Fruit fly (Drosophila melanogaster) ovary, adult (tissue): ENCODE measurements around the gene Mur89F.

Experiments
- CG17801 ChIP-seq: fragments of 200-800 bp; optimal IDR thresholded peaks from 2 replicates; lab custom pipeline; 2019; ENCODE audit warnings: missing biosample characterization, mild to moderate bottlenecking, missing genetic modification characterization, moderate library complexity; ENCODE audit not compliant: partially characterized antibody

Mur89F gene

DNA sequence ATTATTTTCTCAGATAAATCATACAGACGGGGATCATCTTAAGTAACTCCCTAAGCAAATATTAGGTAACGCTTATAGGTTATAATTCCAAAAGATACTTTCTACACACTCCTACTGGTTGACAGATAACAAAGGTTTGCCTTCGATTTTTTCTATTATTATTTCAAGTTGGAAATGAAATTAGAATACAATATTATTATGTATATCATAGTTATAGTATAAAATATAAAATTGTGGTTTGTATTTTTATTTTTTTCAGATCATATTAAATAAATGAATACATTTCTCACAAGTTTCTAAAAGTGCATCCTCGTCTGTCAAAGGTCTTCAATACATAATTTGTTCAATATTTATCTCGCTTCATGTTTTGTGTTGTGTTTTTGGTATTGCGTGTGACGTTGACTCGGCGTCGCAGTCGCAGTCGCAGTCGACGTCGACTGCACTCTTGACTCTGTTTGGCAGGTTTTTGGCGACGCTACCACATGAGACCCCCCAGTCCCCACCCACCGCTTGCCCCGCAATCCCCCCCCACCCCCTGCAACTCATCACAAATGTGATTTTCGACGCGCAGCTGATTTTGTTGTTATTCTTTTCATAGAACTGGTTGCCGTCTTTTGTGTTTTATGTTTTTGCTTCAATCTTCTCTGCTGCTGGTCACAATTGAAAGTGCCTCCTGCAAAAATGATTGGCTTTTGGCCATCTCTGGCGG lies 79.0 kb downstream of the Mur89F start:
- no peak for TF ChIP-seq CG17801

DNA sequence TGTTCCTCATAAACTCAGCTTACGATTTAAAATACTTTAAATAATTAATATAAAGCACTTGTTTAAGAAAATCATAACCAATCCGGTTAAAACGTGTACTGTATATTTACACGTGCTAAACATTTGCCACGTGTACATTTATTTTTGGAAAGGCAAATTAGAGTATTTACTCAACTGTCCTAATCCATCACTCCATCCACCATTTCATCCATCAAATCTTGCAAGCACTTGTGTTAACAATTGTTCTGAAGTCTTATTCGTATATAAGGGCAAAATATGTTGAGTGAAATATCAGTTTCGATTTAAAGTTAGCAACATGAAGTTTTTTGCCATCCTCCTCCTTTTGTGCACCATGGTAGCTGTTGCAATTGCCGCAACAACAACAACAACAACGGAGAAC lies 80.7 kb downstream of the Mur89F start, which contains the start of gene CG42779:
Gene CG42779 (plus strand): TSS at position 301 of the 400 bp plus-strand sequence.
- TF ChIP-seq CG17801: no peak

DNA sequence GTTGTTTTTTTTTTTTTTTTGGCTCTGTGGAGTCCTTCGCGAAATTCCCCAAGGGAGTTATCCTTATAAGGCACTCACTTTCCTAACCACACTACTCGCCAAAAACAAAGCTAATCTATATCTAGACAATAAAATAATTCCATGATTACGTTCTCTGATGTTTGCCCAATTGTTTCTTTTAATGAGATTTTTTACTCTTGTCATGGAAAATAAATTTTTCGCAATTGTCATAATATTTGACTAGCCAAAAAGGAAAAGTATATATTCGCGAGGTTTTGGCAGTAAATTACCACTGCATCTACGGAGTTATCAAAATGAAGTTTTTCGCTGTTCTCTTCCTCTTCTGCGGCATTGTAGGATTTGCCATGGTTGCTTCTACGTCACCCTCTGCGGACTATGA lies 81.8 kb downstream of the Mur89F start, which contains the start of gene CG34278:
Gene CG34278 (plus strand): TSS at position 301 of the 400 bp plus-strand sequence.
- TF ChIP-seq CG17801: no peak

DNA sequence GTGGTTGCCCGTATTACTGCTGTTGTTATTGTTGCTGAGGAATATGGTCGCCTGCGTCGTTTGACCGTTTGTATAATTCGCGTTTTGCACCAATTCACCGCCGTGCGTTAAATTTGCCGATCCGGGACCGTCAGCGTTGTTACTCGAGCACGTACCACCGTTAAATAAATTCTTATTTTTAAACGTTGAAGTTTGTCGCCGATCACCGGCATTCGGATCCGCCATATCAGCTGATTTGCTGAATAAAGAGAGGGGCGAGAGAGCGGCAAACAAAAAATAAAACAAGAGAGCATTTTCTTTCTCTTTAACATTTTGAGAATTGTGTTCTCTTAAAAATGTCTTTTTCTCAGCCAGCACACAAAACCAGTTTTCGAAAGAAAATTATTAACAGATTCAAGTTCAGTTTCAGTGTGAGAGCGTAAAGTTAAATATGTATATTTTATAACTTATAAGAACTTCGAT lies 83.0 kb downstream of the Mur89F start:
- TF ChIP-seq CG17801: peak; percentile 56

DNA sequence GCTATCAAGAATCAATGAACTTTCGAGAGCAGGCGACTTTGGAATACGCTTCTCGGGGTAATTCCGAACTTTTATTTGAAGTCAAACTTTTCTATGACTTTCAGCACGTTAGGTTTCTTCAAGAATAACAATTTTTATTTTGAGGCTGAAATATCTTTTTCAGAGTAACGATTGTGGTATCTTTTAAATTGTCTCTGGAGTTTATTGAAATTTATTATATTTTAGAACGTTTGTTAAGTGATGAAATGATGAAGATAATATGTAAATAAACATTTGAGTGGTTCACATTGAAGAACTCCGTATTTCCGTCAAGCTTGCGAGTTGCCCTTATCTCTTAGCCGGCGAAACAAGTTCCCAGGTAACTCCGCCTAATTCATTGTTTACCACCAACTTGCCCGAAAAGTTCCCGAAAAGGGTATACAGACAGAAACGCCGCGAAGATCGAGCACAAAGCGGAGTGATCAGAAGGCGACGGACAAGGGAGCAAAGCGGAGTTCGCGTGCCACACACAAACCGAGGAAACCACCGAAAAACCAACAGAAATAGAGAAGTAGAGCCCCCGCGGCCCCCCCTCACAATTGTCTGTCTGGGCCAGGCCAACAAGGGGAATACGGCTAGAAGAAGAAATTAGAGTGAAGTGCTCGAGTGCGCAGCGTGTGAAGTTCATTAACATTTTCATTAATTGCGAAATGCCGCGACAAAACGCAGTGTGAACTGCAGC lies 84.2 kb downstream of the Mur89F start:
- TF ChIP-seq CG17801: no peak

DNA sequence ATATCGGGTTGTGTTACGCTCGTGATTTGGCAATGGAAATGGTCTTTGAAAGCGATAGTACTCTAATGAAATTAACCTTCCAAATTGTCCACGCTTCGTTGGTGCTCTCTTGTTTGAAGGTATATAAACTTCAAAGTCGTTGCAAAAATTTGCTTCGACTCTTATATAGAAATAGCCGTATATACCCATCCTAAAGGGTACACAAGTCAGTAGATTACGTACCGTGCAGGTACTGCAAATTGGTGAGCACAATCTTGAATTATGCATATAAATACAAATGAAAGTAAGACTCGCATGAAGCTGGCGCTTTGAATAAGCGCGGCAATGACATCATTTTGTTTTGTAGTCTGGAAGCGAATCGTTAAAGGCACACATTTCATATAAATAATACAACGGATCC lies 85.7 kb downstream of the Mur89F start:
- TF ChIP-seq CG17801: no peak

DNA sequence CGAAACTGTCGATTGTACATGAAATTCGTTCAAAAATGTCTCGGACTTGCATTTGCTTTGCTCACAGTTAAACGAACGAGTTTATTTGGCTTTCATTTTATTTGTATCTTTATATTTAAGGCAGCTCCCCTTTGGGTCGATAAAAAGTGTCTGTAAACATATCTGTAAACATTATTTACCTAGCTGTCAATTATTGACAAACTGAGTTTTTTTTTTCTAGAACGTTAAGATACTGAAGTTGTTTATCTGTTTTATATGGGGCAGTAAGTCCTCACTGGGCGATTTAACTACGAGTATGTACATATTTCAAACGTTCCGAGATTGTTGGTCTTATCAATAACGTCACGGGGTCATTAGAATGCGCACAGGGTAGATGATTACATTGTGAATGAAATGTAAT lies 86.3 kb downstream of the Mur89F start:
- no peak for TF ChIP-seq CG17801

DNA sequence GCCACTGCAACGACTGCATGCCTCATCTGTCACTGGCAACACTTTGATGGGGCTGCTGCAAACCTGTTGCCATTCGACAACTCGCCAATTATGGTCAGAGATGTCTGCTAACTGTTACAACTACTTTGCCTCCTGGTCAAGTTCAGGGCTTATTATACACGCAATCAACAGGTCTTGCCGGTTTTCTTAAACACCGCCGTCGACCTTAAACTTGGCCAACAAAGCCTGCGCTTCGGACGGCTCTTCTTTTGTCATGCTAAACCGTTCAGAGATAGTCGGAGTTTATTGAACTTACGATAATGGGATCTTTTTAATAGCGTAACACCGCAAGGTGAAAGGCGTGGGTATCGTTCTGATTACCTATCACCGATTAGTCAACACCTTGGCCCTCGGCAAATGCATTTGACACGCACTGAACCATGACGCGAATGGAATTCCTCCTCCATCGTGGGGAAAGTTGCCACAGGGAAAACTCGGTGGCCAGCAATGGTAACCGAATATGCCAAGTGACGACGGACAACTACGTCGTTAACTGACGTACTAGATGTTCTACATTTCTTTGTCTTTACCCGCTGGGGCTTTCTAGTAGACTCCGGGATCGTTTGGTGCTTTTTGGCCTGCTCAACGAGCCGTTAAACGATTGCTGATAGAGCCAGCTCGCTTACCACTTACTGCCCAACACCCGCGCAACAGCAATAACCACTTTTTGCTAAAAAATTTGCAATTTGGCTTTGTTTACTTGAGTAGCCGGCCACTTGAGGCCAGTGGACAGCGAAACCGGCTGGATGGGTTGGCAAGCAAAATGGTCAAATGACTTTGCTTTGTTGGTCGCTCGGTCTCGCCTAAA lies 90.8 kb downstream of the Mur89F start:
- TF ChIP-seq CG17801: no peak

DNA sequence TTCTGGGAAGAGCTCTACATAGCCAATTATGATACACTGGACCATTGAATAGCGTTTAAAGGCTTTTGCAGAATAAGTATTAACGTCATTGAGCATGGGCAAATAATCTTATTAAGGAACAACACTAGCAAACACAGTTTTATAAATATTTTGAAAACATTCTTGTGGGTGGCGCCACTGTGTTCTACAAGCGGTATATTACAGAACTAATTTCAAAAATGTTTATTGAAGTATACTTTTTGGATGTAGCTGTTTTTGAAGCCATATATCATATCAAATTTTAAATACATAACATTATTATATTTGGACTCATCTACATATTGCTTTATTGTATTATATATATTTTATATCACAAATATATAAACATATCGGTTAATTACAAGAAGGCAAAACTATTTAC lies 93.0 kb downstream of the Mur89F start:
- no peak for TF ChIP-seq CG17801
